Worm (Caenorhabditis elegans): ENCODE measurements around the gene R01H2.4.

The R01H2.4 gene

DNA sequence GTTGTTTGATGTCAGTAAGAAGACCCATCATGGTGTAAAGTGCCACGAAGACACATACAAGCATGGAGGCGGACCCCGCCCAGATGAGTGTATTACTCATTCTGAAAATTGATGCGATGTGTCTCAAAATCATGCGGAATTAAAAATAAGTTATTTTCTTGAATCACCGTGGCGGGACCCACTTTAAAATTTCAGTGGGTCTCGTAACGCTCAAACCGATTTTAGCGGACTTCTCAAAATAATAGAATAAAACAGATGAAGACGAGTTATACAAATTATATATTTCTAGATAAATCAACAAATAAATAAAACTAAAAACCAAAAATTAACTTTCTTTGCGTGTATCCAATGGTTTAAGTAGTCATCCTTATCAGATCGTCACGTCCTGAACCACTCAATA lies 43.6 kb downstream of the R01H2.4 start, which contains the start of gene col-8:
col-8 (minus strand) TSS at position 101 of the 400 bp plus-strand sequence.
- no peak for TF ChIP-seq ztf-1 (GFP tag; conservative IDR thresholded peaks at IDR 0.05)
- TF ChIP-seq dmd-4 (tag; optimal IDR thresholded peaks at IDR 0.05): no peak
- no peak for TF ChIP-seq ztf-4 (tag; optimal IDR thresholded peaks at IDR 0.05)
- TF ChIP-seq skn-1 (tag; optimal IDR thresholded peaks at IDR 0.05): no peak
- TF ChIP-seq R02D3.7 (tag; optimal IDR thresholded peaks at IDR 0.05): no peak
- TF ChIP-seq lin-39 (tag; optimal IDR thresholded peaks at IDR 0.05): no peak
- no peak for TF ChIP-seq nhr-11 (tag; optimal IDR thresholded peaks at IDR 0.05)
- no peak for TF ChIP-seq ceh-82 (tag; optimal IDR thresholded peaks at IDR 0.05)
- no peak for TF ChIP-seq zag-1 (tag; optimal IDR thresholded peaks at IDR 0.05)
- no peak for TF ChIP-seq sem-4 (tag; optimal IDR thresholded peaks at IDR 0.05)
- TF ChIP-seq sma-3 (GFP tag; optimal IDR thresholded peaks at IDR 0.05): no peak
- TF ChIP-seq nhr-21 (tag; optimal IDR thresholded peaks at IDR 0.05): no peak
- no peak for TF ChIP-seq unc-39 (tag; optimal IDR thresholded peaks at IDR 0.05)
- no peak for TF ChIP-seq ceh-16 (tag; optimal IDR thresholded peaks at IDR 0.05)
- TF ChIP-seq nhr-6 (tag; optimal IDR thresholded peaks at IDR 0.05): no peak
- no peak for TF ChIP-seq crh-2 (tag; optimal IDR thresholded peaks at IDR 0.05)
- no peak for TF ChIP-seq fos-1 (tag; optimal IDR thresholded peaks at IDR 0.05)
- TF ChIP-seq unc-55 (GFP tag; optimal IDR thresholded peaks at IDR 0.05): no peak
- TF ChIP-seq lin-13 (GFP tag; optimal IDR thresholded peaks at IDR 0.05): no peak

DNA sequence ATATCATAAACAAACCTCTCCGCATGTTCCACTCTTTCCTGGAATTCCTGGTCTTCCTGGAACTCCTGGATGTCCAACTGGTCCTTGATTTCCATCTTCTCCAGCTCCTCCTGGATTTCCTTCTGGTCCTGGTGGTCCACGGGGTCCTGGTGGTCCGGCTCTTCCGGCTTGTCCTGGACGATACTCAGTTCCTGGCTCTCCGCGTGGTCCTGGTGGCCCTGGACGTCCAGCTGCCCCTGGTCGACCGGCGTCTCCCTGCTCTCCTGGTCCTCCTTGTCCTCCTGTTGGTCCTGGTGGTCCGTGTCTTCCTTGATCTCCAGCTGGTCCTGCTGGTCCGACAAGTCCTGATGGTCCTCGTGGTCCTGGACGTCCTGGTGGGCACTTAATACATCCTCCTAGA lies 44.4 kb downstream of the R01H2.4 start:
- TF ChIP-seq ztf-4 (tag; optimal IDR thresholded peaks at IDR 0.05) (no peak), nhr-11 (tag; optimal IDR thresholded peaks at IDR 0.05) (no peak)

ce11 chrIII:7013764-7014163 lies 50.3 kb downstream of the R01H2.4 start:
- TF ChIP-seq sem-4 (tag; optimal IDR thresholded peaks at IDR 0.05): no peak
- TF ChIP-seq unc-55 (GFP tag; optimal IDR thresholded peaks at IDR 0.05): no peak
- TF ChIP-seq ama-1 (optimal IDR thresholded peaks at IDR 0.05): no peak
- no peak for TF ChIP-seq F13H6.1 (tag; optimal IDR thresholded peaks at IDR 0.05)
- TF ChIP-seq nhr-6 (tag; optimal IDR thresholded peaks at IDR 0.05): no peak
- no peak for TF ChIP-seq unc-62 (GFP tag; optimal IDR thresholded peaks at IDR 0.05)
- TF ChIP-seq skn-1 (tag; optimal IDR thresholded peaks at IDR 0.05): no peak
- no peak for TF ChIP-seq lin-11 (tag; optimal IDR thresholded peaks at IDR 0.05)
- no peak for TF ChIP-seq nhr-11 (tag; optimal IDR thresholded peaks at IDR 0.05)
- TF ChIP-seq zag-1 (tag; optimal IDR thresholded peaks at IDR 0.05): no peak
- TF ChIP-seq nhr-12 (tag; optimal IDR thresholded peaks at IDR 0.05): no peak
- no peak for TF ChIP-seq nhr-23 (tag; optimal IDR thresholded peaks at IDR 0.05)
- TF ChIP-seq elt-1 (tag; optimal IDR thresholded peaks at IDR 0.05): no peak
- TF ChIP-seq ztf-4 (tag; optimal IDR thresholded peaks at IDR 0.05): no peak
- no peak for TF ChIP-seq sma-9 (GFP tag; optimal IDR thresholded peaks at IDR 0.05)
- TF ChIP-seq sma-9 (tag; optimal IDR thresholded peaks at IDR 0.05): no peak
- no peak for TF ChIP-seq snpc-4 (tag; optimal IDR thresholded peaks at IDR 0.05)

DNA sequence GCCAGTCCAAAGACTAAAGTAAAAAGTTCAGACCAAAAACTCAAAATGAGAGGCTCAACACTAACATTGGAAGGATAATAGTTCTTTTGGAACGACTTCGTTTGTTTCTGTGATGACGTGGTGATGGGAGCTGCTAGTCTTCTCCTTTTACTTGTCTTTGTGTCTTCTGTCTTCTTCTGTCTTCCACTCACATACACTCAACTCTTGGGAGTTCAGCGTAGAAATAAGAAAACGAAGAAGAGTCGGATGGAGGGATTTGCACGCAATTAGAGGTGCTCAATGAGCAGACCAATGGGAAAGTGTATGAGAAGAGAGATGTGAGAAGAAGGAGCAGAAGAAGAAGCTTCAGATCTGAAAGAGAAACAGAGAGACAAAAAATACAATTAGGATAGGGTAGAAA lies 52.0 kb downstream of the R01H2.4 start:
- TF ChIP-seq R02D3.7 (tag; optimal IDR thresholded peaks at IDR 0.05) (no peak), snpc-4 (tag; optimal IDR thresholded peaks at IDR 0.05) (no peak), sma-9 (GFP tag; optimal IDR thresholded peaks at IDR 0.05) (no peak), sma-9 (tag; optimal IDR thresholded peaks at IDR 0.05) (no peak), blmp-1 (tag; optimal IDR thresholded peaks at IDR 0.05; ENCODE audit: insufficient read depth) (no peak), unc-39 (tag; optimal IDR thresholded peaks at IDR 0.05) (no peak), nhr-237 (tag; optimal IDR thresholded peaks at IDR 0.05) (no peak), dmd-4 (tag; optimal IDR thresholded peaks at IDR 0.05) (no peak), nhr-6 (tag; optimal IDR thresholded peaks at IDR 0.05) (no peak), ama-1 (optimal IDR thresholded peaks at IDR 0.05) (no peak), lsy-2 (tag; optimal IDR thresholded peaks at IDR 0.05) (no peak), nhr-129 (tag; optimal IDR thresholded peaks at IDR 0.05) (no peak), lin-11 (tag; optimal IDR thresholded peaks at IDR 0.05) (no peak), crh-2 (tag; optimal IDR thresholded peaks at IDR 0.05) (no peak), lin-39 (tag; optimal IDR thresholded peaks at IDR 0.05) (no peak), mdl-1 (tag; optimal IDR thresholded peaks at IDR 0.05) (no peak), Y55F3AM.14 (GFP tag; optimal IDR thresholded peaks at IDR 0.05) (no peak), nhr-11 (tag; optimal IDR thresholded peaks at IDR 0.05) (no peak), ceh-16 (tag; optimal IDR thresholded peaks at IDR 0.05) (no peak), egl-27 (tag; optimal IDR thresholded peaks at IDR 0.05) (no peak)
